Worm (Caenorhabditis elegans) whole organism, L1 larva: ENCODE results near the gene ptr-20.

Experiments
- aly-2 ChIP-seq: fragments of 150-350 bp; optimal IDR thresholded peaks from 2 replicates; lab custom pipeline; 2014; ENCODE audit warnings: missing biosample characterization, missing genetic modification characterization
- ama-1 ChIP-seq: fragments of 150-350 bp; optimal IDR thresholded peaks from 2 replicates; lab custom pipeline; 2014
- ceh-8 ChIP-seq: fragments of 200-800 bp; sonication (Bioruptor generic); optimal IDR thresholded peaks from 2 replicates; lab custom pipeline; 2018; ENCODE audit warnings: mild to moderate bottlenecking, missing genetic modification characterization, moderate library complexity, missing compliant biosample characterization
- ets-5 ChIP-seq: fragments of 200-800 bp; sonication (Bioruptor generic); IDR thresholded peaks from 2 replicates; pipeline ENCODE4 v1.3.6; 2022; ENCODE audit warnings: missing genetic modification characterization, missing compliant biosample characterization
- fkh-10 ChIP-seq: sonication (generic microtip); optimal IDR thresholded peaks from 2 replicates; lab custom pipeline; 2017; ENCODE audit warnings: missing biosample characterization, missing genetic modification reagents, missing genetic modification characterization
- hlh-17 ChIP-seq: fragments of 200-800 bp; sonication (Bioruptor generic); optimal IDR thresholded peaks from 2 replicates; lab custom pipeline; 2018; ENCODE audit warnings: missing genetic modification characterization, mild to moderate bottlenecking, missing compliant biosample characterization, moderate library complexity, borderline replicate concordance
- hpl-2 ChIP-seq: fragments of 150-350 bp; optimal IDR thresholded peaks from 2 replicates; lab custom pipeline; 2014; ENCODE audit warnings: missing biosample characterization, missing genetic modification reagents, missing genetic modification characterization
- lin-35 ChIP-seq, 2 experiments: fragments of 150-350 bp; optimal IDR thresholded peaks; 2 replicates each; lab custom pipeline; 2014; ENCODE audit warnings: missing biosample characterization in 2 of 2, missing genetic modification characterization in 2 of 2, missing genetic modification reagents in 2 of 2
- tbx-2 ChIP-seq: sonication (generic microtip); optimal IDR thresholded peaks from 2 replicates; lab custom pipeline; 2016; ENCODE audit warnings: missing genetic modification characterization, missing compliant biosample characterization

DNA sequence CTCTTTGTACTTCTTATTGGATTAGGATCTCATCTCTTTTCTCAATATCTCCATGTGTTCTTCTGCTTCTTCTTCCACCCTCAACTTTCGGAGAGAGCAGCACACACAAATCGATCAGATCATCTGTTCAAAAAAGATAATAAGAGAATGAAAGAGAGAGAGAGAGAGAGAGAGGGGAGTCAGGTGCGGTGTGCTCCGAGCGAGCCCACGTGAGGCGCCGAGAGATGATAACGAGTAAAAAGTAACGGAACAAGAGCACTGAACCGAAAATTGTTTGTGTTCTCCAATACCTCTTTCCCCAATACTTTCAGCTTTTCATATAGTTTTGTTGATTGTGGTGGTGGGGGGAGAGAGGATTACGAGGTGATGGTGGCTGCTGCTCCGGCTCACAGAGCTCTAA lies 36.0 kb downstream of the ptr-20 start:
- no peak for TF ChIP-seq ceh-8 (GFP tag; lab: Kevin White, UChicago)
- peak; percentile 60 for TF ChIP-seq tbx-2 (tag; lab: Kevin White, UChicago)
- no peak for TF ChIP-seq hlh-17
- no peak for TF ChIP-seq ama-1 (lab: Kevin White, UChicago)
- no peak for TF ChIP-seq hpl-2 (GFP tag; lab: Kevin White, UChicago)
- TF ChIP-seq fkh-10 (GFP tag; lab: Kevin White, UChicago) = no peak
- TF ChIP-seq lin-35 (GFP tag; optimal IDR thresholded peaks at IDR 0.05; lab: Kevin White, UChicago) = peak; percentile 19 to 42
- no peak for TF ChIP-seq aly-2 (tag; lab: Kevin White, UChicago)
- TF ChIP-seq ets-5 = no peak
